Worm (Caenorhabditis elegans): ENCODE results near the gene F56C3.3.
A peak's percentile ranks its signal among the peaks of the same experiment; 100 is the strongest.

F56C3.3 gene

DNA sequence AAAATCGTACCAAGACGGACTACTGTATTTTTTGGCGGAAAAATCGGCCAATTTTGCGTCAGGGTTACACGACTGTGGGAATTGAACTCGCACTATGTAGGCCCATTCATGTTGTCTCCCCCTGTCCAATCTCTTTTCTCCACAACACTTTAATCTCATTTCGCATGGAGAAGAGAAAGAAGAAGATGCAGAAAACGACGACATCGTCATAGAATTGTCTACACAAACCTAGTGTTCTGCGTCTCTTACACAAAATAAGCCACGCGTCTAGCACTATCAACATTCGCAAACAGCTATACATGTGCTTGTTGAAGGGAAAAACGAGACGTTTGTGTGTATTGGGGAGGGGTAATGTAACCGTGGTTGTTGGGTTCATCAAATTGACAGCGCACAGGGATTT is 35.2 kb downstream of the F56C3.3 start (continued):
- TF ChIP-seq egrh-3 (GFP tag; IDR thresholded peaks at IDR 0.05), result no peak
- no peak for TF ChIP-seq lin-54 (GFP tag; optimal IDR thresholded peaks at IDR 0.05)
- TF ChIP-seq lin-26 (GFP tag; IDR thresholded peaks at IDR 0.05), result no peak; the same call in 1 of the 2 replicates
- TF ChIP-seq nhr-80 (tag; optimal IDR thresholded peaks at IDR 0.05), result peak; percentile 51
- TF ChIP-seq nfya-1 (tag; optimal IDR thresholded peaks at IDR 0.05; ENCODE audit: borderline replicate concordance, insufficient read depth), result no peak
- TF ChIP-seq rcor-1 (GFP tag; IDR thresholded peaks at IDR 0.05), result peak; percentile 54
- TF ChIP-seq F23B12.7 (tag; optimal IDR thresholded peaks at IDR 0.05; ENCODE audit: insufficient read depth), result peak; percentile 59
- peak; percentile 62 for TF ChIP-seq tbp1 (GFP tag; optimal IDR thresholded peaks at IDR 0.05)
- no peak for TF ChIP-seq zfh-2 (GFP tag; conservative IDR thresholded peaks at IDR 0.05)
- no peak for TF ChIP-seq nhr-27 (tag; optimal IDR thresholded peaks at IDR 0.05)
- no peak for TF ChIP-seq aptf-2 (GFP tag; conservative IDR thresholded peaks at IDR 0.05)
- no peak for TF ChIP-seq dpl-1 (GFP tag; optimal IDR thresholded peaks at IDR 0.05)
- no peak for TF ChIP-seq madf-6 (GFP tag; IDR thresholded peaks at IDR 0.05)
- no peak for TF ChIP-seq chd-7 (tag; optimal IDR thresholded peaks at IDR 0.05)
- TF ChIP-seq repo-1 (tag; optimal IDR thresholded peaks at IDR 0.05), result peak; percentile 59
- no peak for TF ChIP-seq F57C9.4 (tag; optimal IDR thresholded peaks at IDR 0.05)
- TF ChIP-seq K12H6.12 (tag; optimal IDR thresholded peaks at IDR 0.05), result peak; percentile 53
- TF ChIP-seq gei-17 (GFP tag; optimal IDR thresholded peaks at IDR 0.05), result peak; percentile 93
- no peak for TF ChIP-seq fkh-3 (tag; optimal IDR thresholded peaks at IDR 0.05)
- TF ChIP-seq efl-1 (GFP tag; optimal IDR thresholded peaks at IDR 0.05), result no peak
- TF ChIP-seq zim-3 (tag; optimal IDR thresholded peaks at IDR 0.05), result no peak
- no peak for TF ChIP-seq rec-8 (tag; optimal IDR thresholded peaks at IDR 0.05)
- TF ChIP-seq ceh-40 (GFP tag; IDR thresholded peaks at IDR 0.05), result no peak
- no peak for TF ChIP-seq ccch-3 (GFP tag; optimal IDR thresholded peaks at IDR 0.05)
- peak; percentile 61 for TF ChIP-seq tlf-1 (GFP tag; optimal IDR thresholded peaks at IDR 0.05)
- TF ChIP-seq him-1 (tag; optimal IDR thresholded peaks at IDR 0.05), result no peak
- TF ChIP-seq ets-4 (GFP tag; optimal IDR thresholded peaks at IDR 0.05), result no peak
- TF ChIP-seq ama-1 (optimal IDR thresholded peaks at IDR 0.05), result no peak
- no peak for TF ChIP-seq ama-1 (GFP tag; optimal IDR thresholded peaks at IDR 0.05)
- no peak for TF ChIP-seq F55B11.4 (tag; optimal IDR thresholded peaks at IDR 0.05; ENCODE audit: borderline replicate concordance, insufficient read depth)
- TF ChIP-seq nhr-120 (GFP tag; IDR thresholded peaks at IDR 0.05), result no peak
- TF ChIP-seq cebp-2 (GFP tag; IDR thresholded peaks at IDR 0.05), result no peak
- TF ChIP-seq snpc-4 (GFP tag; optimal IDR thresholded peaks at IDR 0.05), result no peak
- TF ChIP-seq snpc-4 (tag; optimal IDR thresholded peaks at IDR 0.05), result peak in 2 of 4 experiments; percentile 8 to 32
- TF ChIP-seq nfya-2 (GFP tag; IDR thresholded peaks at IDR 0.05), result no peak
- no peak for TF ChIP-seq akir-1 (GFP tag; optimal IDR thresholded peaks at IDR 0.05)
- no peak for TF ChIP-seq Y95B8A.8 (GFP tag; IDR thresholded peaks at IDR 0.05)
- TF ChIP-seq B0336.3 (GFP tag; IDR thresholded peaks at IDR 0.05), result peak; percentile 60
- TF ChIP-seq ceh-27 (GFP tag; optimal IDR thresholded peaks at IDR 0.05), result peak; percentile 91
- no peak for TF ChIP-seq pbrm-1 (GFP tag; IDR thresholded peaks at IDR 0.05)
- no peak for TF ChIP-seq hmg-20 (GFP tag; IDR thresholded peaks at IDR 0.05)
- no peak for TF ChIP-seq ztf-28 (GFP tag; IDR thresholded peaks at IDR 0.05)
- no peak for TF ChIP-seq snpc-1.3 (tag; optimal IDR thresholded peaks at IDR 0.05; ENCODE audit: insufficient read depth)
- no peak for TF ChIP-seq xnd-1 (tag; optimal IDR thresholded peaks at IDR 0.05)
- TF ChIP-seq F57A8.1 (GFP tag; optimal IDR thresholded peaks at IDR 0.05), result no peak
- peak in 1 of 3 experiments; percentile 83 for TF ChIP-seq lin-35 (GFP tag; optimal IDR thresholded peaks at IDR 0.05)
- TF ChIP-seq pha-4 (tag; optimal IDR thresholded peaks at IDR 0.05), result no peak
- TF ChIP-seq snpc-3.4 (tag; optimal IDR thresholded peaks at IDR 0.05), result no peak
- peak; percentile 46 for TF ChIP-seq somi-1 (GFP tag; optimal IDR thresholded peaks at IDR 0.05)
